Worm (Caenorhabditis elegans): ENCODE measurements around the gene R13D7.2.

R13D7.2 gene

ce11 chrV:7428880-7429279 lies 19.2 kb downstream of the R13D7.2 start, which contains the start of gene srw-69:
Gene srw-69, minus strand, starts transcription at chrV:7428980.
- no peak for TF ChIP-seq aly-2 (tag; optimal IDR thresholded peaks at IDR 0.05)
- TF ChIP-seq lsy-12 (tag; optimal IDR thresholded peaks at IDR 0.05) = no peak
- no peak for TF ChIP-seq mdl-1 (tag; optimal IDR thresholded peaks at IDR 0.05)

ce11 chrV:7431016-7431415 lies 21.3 kb downstream of the R13D7.2 start, which contains the start of gene srw-71:
Gene srw-71, minus strand, starts transcription at chrV:7431116.
- no peak for TF ChIP-seq ZK546.5 (tag; optimal IDR thresholded peaks at IDR 0.05)
- TF ChIP-seq egl-5 (tag; optimal IDR thresholded peaks at IDR 0.05) = no peak
- no peak for TF ChIP-seq pha-4 (tag; optimal IDR thresholded peaks at IDR 0.05)
- TF ChIP-seq elt-3 (tag; optimal IDR thresholded peaks at IDR 0.05) = no peak
- no peak for TF ChIP-seq nhr-11 (tag; optimal IDR thresholded peaks at IDR 0.05)
- no peak for TF ChIP-seq skn-1 (tag; optimal IDR thresholded peaks at IDR 0.05)
- TF ChIP-seq unc-39 (tag; optimal IDR thresholded peaks at IDR 0.05) = no peak
- TF ChIP-seq daf-12 (tag; optimal IDR thresholded peaks at IDR 0.05) = no peak
- no peak for TF ChIP-seq nhr-76 (tag; optimal IDR thresholded peaks at IDR 0.05)
- TF ChIP-seq fkh-2 (tag; optimal IDR thresholded peaks at IDR 0.05) = no peak
- TF ChIP-seq R02D3.7 (tag; optimal IDR thresholded peaks at IDR 0.05) = no peak
- TF ChIP-seq mml-1 (tag; optimal IDR thresholded peaks at IDR 0.05) = no peak
- TF ChIP-seq nhr-28 (tag; optimal IDR thresholded peaks at IDR 0.05) = no peak
- no peak for TF ChIP-seq elt-1 (tag; optimal IDR thresholded peaks at IDR 0.05)
- TF ChIP-seq nhr-12 (tag; optimal IDR thresholded peaks at IDR 0.05) = no peak
- TF ChIP-seq fkh-10 (GFP tag; optimal IDR thresholded peaks at IDR 0.05) = no peak
- no peak for TF ChIP-seq nhr-67 (tag; optimal IDR thresholded peaks at IDR 0.05)

DNA sequence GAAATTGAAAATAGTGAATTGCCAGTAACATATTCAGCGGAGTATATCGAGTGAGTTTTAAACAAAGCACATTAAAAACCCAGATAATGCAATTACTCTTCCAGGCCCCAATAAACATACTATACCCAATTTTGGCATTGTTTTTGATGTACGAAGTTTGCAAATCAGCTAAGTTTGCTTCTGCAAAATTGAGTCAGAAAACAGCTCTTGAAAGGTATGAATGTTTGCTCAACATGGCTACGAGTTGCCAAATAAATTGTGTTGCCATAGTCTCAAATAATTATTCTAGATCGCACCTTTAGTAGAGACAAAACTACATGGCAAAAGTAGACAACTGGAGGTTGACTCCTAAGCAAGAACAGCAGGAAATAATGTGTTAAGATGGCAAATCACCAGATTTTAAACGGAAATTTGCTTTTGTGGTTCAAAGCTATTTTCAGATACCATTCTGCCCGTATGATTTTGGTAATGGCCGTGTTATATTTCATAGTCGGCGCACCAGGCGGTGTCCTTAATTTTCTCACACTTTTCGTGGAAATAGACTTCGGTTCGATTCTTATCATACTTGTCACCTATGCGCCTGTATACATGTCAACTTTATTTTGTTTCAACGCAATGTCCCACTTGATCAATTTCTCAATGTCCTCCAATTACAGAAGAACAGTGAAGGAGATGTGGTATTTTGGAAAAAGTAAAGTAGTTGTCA lies 22.9 kb downstream of the R13D7.2 start:
- TF ChIP-seq elt-2 (tag; optimal IDR thresholded peaks at IDR 0.05) = peak; percentile 42
- no peak for TF ChIP-seq mdl-1 (tag; optimal IDR thresholded peaks at IDR 0.05)
- peak; percentile 76 for TF ChIP-seq ama-1 (optimal IDR thresholded peaks at IDR 0.05)
- TF ChIP-seq skn-1 (tag; optimal IDR thresholded peaks at IDR 0.05) = no peak
- peak; percentile 24 for TF ChIP-seq lsy-12 (tag; optimal IDR thresholded peaks at IDR 0.05)
- no peak for TF ChIP-seq nhr-237 (tag; optimal IDR thresholded peaks at IDR 0.05)
- no peak for TF ChIP-seq lin-15B (tag; optimal IDR thresholded peaks at IDR 0.05)
- no peak for TF ChIP-seq daf-12 (tag; optimal IDR thresholded peaks at IDR 0.05)
- peak; percentile 6 for TF ChIP-seq nhr-23 (tag; optimal IDR thresholded peaks at IDR 0.05)
- TF ChIP-seq nhr-43 (tag; optimal IDR thresholded peaks at IDR 0.05; ENCODE audit: poor library complexity, severe bottlenecking) = peak; percentile 70

ce11 chrV:7434805-7435363 lies 25.2 kb downstream of the R13D7.2 start:
- TF ChIP-seq hmg-11 (tag; optimal IDR thresholded peaks at IDR 0.05) (peak; percentile 27), snpc-4 (tag; optimal IDR thresholded peaks at IDR 0.05) (peak; percentile 21), nfya-1 (tag; optimal IDR thresholded peaks at IDR 0.05; ENCODE audit: insufficient read depth) (peak; percentile 50), fos-1 (tag; optimal IDR thresholded peaks at IDR 0.05) (no peak), ztf-4 (tag; optimal IDR thresholded peaks at IDR 0.05) (no peak), fkh-10 (GFP tag; optimal IDR thresholded peaks at IDR 0.05) (peak; percentile 40), pqm-1 (tag; optimal IDR thresholded peaks at IDR 0.05) (peak; percentile 91), elt-3 (tag; optimal IDR thresholded peaks at IDR 0.05) (no peak), skn-1 (tag; optimal IDR thresholded peaks at IDR 0.05) (peak; percentile 62), nhr-28 (tag; optimal IDR thresholded peaks at IDR 0.05) (no peak), lin-15B (tag; optimal IDR thresholded peaks at IDR 0.05) (peak; percentile 9), elt-1 (tag; optimal IDR thresholded peaks at IDR 0.05) (peak; percentile 4), lin-39 (tag; optimal IDR thresholded peaks at IDR 0.05) (peak; percentile 51), elt-2 (tag; optimal IDR thresholded peaks at IDR 0.05) (peak; percentile 74), pha-4 (tag; optimal IDR thresholded peaks at IDR 0.05) (peak; percentile 60), nhr-43 (tag; optimal IDR thresholded peaks at IDR 0.05; ENCODE audit: poor library complexity, severe bottlenecking) (no peak), fkh-2 (tag; optimal IDR thresholded peaks at IDR 0.05) (no peak), tbx-2 (tag; optimal IDR thresholded peaks at IDR 0.05) (no peak), mml-1 (tag; optimal IDR thresholded peaks at IDR 0.05) (no peak), ceh-9 (tag; optimal IDR thresholded peaks at IDR 0.05) (no peak), egl-5 (tag; optimal IDR thresholded peaks at IDR 0.05) (peak; percentile 69), mdl-1 (tag; optimal IDR thresholded peaks at IDR 0.05) (peak; percentile 76), ama-1 (optimal IDR thresholded peaks at IDR 0.05) (peak; percentile 42)
